Fruit fly (Drosophila melanogaster) whole organism, embryonic: Measurements from ENCODE around the gene Cyp4d1.

ENCODE experiments used
- ATbp ChIP-seq: fragments of 200-800 bp; sonication (Bioruptor generic); optimal IDR thresholded peaks from 2 replicates; lab custom pipeline; 2017; ENCODE audit warnings: missing biosample characterization, mild to moderate bottlenecking, missing genetic modification characterization, missing genetic modification reagents
- Awh ChIP-seq: fragments of 200-800 bp; sonication (Bioruptor generic); IDR thresholded peaks from 2 replicates; pipeline ENCODE4, ENCODE4 v1.3.6; 2022; ENCODE audit warnings: missing biosample characterization, missing genetic modification characterization
- BtbVII ChIP-seq: fragments of 200-800 bp; sonication (Bioruptor generic); optimal IDR thresholded peaks from 3 replicates; lab custom pipeline; 2017; ENCODE audit warnings: missing biosample characterization, mild to moderate bottlenecking, missing genetic modification characterization
- CG10209 ChIP-seq: fragments of 200-800 bp; sonication (Bioruptor generic); optimal IDR thresholded peaks from 3 replicates; lab custom pipeline; 2017; ENCODE audit warnings: missing biosample characterization, mild to moderate bottlenecking, missing genetic modification characterization, missing genetic modification reagents
- CG10565 ChIP-seq: fragments of 200-800 bp; sonication (Bioruptor generic); optimal IDR thresholded peaks from 3 replicates; lab custom pipeline; 2016; ENCODE audit warnings: missing biosample characterization, mild to moderate bottlenecking, missing genetic modification characterization
- CG10654 ChIP-seq: fragments of 200-800 bp; sonication (Bioruptor generic); optimal IDR thresholded peaks from 2 replicates; lab custom pipeline; 2016; ENCODE audit warnings: missing biosample characterization, missing genetic modification characterization
- CG12391 ChIP-seq: fragments of 200-800 bp; sonication (Bioruptor generic); optimal IDR thresholded peaks from 3 replicates; lab custom pipeline; 2018; ENCODE audit warnings: missing biosample characterization, mild to moderate bottlenecking, missing genetic modification characterization, moderate library complexity
- CG14710 ChIP-seq: fragments of 200-800 bp; sonication (Bioruptor generic); optimal IDR thresholded peaks from 3 replicates; lab custom pipeline; 2019; ENCODE audit warnings: missing biosample characterization, mild to moderate bottlenecking, missing genetic modification characterization, moderate library complexity
- CG17829 ChIP-seq: fragments of 200-800 bp; optimal IDR thresholded peaks from 2 replicates; lab custom pipeline; 2019; ENCODE audit warnings: missing biosample characterization, mild to moderate bottlenecking, missing genetic modification characterization, moderate library complexity
- CG18476 ChIP-seq: fragments of 200-800 bp; sonication (Bioruptor generic); optimal IDR thresholded peaks from 2 replicates; lab custom pipeline; 2016; ENCODE audit warnings: missing biosample characterization, mild to moderate bottlenecking, missing genetic modification characterization
- CG2129 ChIP-seq: fragments of 200-800 bp; sonication (Bioruptor generic); IDR thresholded peaks from 2 replicates; pipeline ENCODE4 v1.3.6; 2022; ENCODE audit warnings: missing biosample characterization, missing genetic modification characterization; ENCODE audit not compliant: partially characterized antibody
- CG31388 ChIP-seq: fragments of 200-800 bp; sonication (Bioruptor generic); optimal IDR thresholded peaks from 2 replicates; lab custom pipeline; 2016; ENCODE audit warnings: missing biosample characterization, missing genetic modification characterization
- CG3726 ChIP-seq: fragments of 200-800 bp; sonication (Bioruptor generic); IDR thresholded peaks from 3 replicates; pipeline ENCODE4, ENCODE4 v1.3.6; 2022; ENCODE audit warnings: missing biosample characterization, missing genetic modification characterization
- CG3995 ChIP-seq: fragments of 200-800 bp; sonication (Bioruptor generic); optimal IDR thresholded peaks from 3 replicates; lab custom pipeline; 2016; ENCODE audit warnings: missing biosample characterization, missing genetic modification characterization
- CG6683 ChIP-seq: fragments of 200-800 bp; sonication (Bioruptor generic); optimal IDR thresholded peaks from 2 replicates; lab custom pipeline; 2017; ENCODE audit warnings: missing biosample characterization, mild to moderate bottlenecking, missing genetic modification characterization, missing genetic modification reagents
- CG8281 ChIP-seq: fragments of 200-800 bp; sonication (Bioruptor generic); optimal IDR thresholded peaks from 2 replicates; lab custom pipeline; 2018; ENCODE audit warnings: missing biosample characterization, mild to moderate bottlenecking, missing genetic modification characterization, moderate library complexity
- Dfd ChIP-seq, 2 experiments: fragments of >200 bp; optimal IDR thresholded peaks; 2 replicates each; lab custom pipeline; 2017; ENCODE audit warnings: missing biosample characterization in 2 of 2, missing genetic modification characterization in 2 of 2
- Doc2 ChIP-seq: fragments of 200-800 bp; sonication (Bioruptor generic); IDR thresholded peaks from 2 replicates; pipeline ENCODE4 v1.3.6; 2022; ENCODE audit warnings: missing biosample characterization, missing genetic modification characterization
- Mes4 ChIP-seq: fragments of 200-800 bp; sonication (Bioruptor generic); optimal IDR thresholded peaks from 2 replicates; lab custom pipeline; 2016; ENCODE audit warnings: missing biosample characterization, missing genetic modification characterization
- Mrtf ChIP-seq: fragments of 200-800 bp; sonication (Bioruptor generic); IDR thresholded peaks from 3 replicates; pipeline ENCODE4 v1.3.6; 2022; ENCODE audit warnings: missing biosample characterization, missing genetic modification characterization
- NC2α ChIP-seq: fragments of 200-800 bp; sonication (Bioruptor generic); optimal IDR thresholded peaks from 2 replicates; lab custom pipeline; 2016; ENCODE audit warnings: missing biosample characterization, missing genetic modification characterization
- NK7.1 ChIP-seq: fragments of 200-800 bp; sonication (Bioruptor generic); optimal IDR thresholded peaks from 3 replicates; lab custom pipeline; 2016; ENCODE audit warnings: missing biosample characterization, missing genetic modification characterization
- Pdp1 ChIP-seq, 2 experiments: fragments of 200-800 bp; sonication (Bioruptor generic); optimal IDR thresholded peaks; 3 replicates each; lab custom pipeline; 2016; ENCODE audit warnings: missing biosample characterization in 2 of 2, missing genetic modification characterization in 2 of 2, mild to moderate bottlenecking in 1 of 2, moderate library complexity in 1 of 2
- ap ChIP-seq: fragments of 200-800 bp; sonication (Bioruptor generic); IDR thresholded peaks from 2 replicates; pipeline ENCODE4 v1.3.6; 2022; ENCODE audit warnings: missing biosample characterization, missing genetic modification characterization
- ase ChIP-seq: fragments of 200-800 bp; sonication (Bioruptor generic); IDR thresholded peaks from 3 replicates; pipeline ENCODE4 v1.3.6; 2022; ENCODE audit warnings: missing biosample characterization, missing genetic modification characterization
- cad ChIP-seq: fragments of >200 bp; optimal IDR thresholded peaks from 2 replicates; lab custom pipeline; 2017; ENCODE audit warnings: missing biosample characterization, missing genetic modification characterization
- chinmo ChIP-seq: fragments of 200-800 bp; sonication (Bioruptor generic); IDR thresholded peaks from 4 replicates; pipeline ENCODE4 v1.3.6; 2022; ENCODE audit warnings: missing biosample characterization, missing genetic modification characterization; ENCODE audit not compliant: partially characterized antibody
- chm ChIP-seq: fragments of 200-800 bp; sonication (Bioruptor generic); IDR thresholded peaks from 2 replicates; pipeline ENCODE4 v1.3.6; 2022; ENCODE audit warnings: missing biosample characterization, missing genetic modification characterization
- corto ChIP-seq: fragments of 200-800 bp; sonication (Bioruptor generic); optimal IDR thresholded peaks from 2 replicates; lab custom pipeline; 2016; ENCODE audit warnings: missing biosample characterization, mild to moderate bottlenecking, missing genetic modification characterization, moderate library complexity
- dmrt99B ChIP-seq: fragments of 200-800 bp; sonication (Bioruptor generic); optimal IDR thresholded peaks from 2 replicates; lab custom pipeline; 2018; ENCODE audit warnings: missing biosample characterization, mild to moderate bottlenecking, missing genetic modification characterization, moderate library complexity
- esg ChIP-seq: fragments of 200-800 bp; sonication (Bioruptor generic); conservative IDR thresholded peaks from 2 replicates; pipeline ENCODE4 v1.3.6; 2022; ENCODE audit warnings: missing biosample characterization, missing genetic modification characterization
- fd3F ChIP-seq: fragments of 200-800 bp; sonication (Bioruptor generic); optimal IDR thresholded peaks from 2 replicates; lab custom pipeline; 2018; ENCODE audit warnings: missing biosample characterization, mild to moderate bottlenecking, missing genetic modification characterization, moderate library complexity
- fu2 ChIP-seq: fragments of 200-800 bp; sonication (Bioruptor generic); optimal IDR thresholded peaks from 2 replicates; lab custom pipeline; 2016; ENCODE audit warnings: missing biosample characterization, missing genetic modification characterization
- h ChIP-seq: fragments of >200 bp; optimal IDR thresholded peaks from 2 replicates; lab custom pipeline; 2017
- kni ChIP-seq: fragments of 200-800 bp; sonication (Bioruptor generic); optimal IDR thresholded peaks from 3 replicates; lab custom pipeline; 2017; ENCODE audit warnings: mild to moderate bottlenecking, missing biosample characterization, missing genetic modification reagents, missing genetic modification characterization
- onecut ChIP-seq: fragments of 200-800 bp; sonication (Bioruptor generic); IDR thresholded peaks from 2 replicates; pipeline ENCODE4 v1.3.6; 2022; ENCODE audit warnings: missing biosample characterization, missing genetic modification characterization
- pfk ChIP-seq: fragments of 200-800 bp; sonication (Bioruptor generic); optimal IDR thresholded peaks from 2 replicates; lab custom pipeline; 2018; ENCODE audit warnings: missing biosample characterization, mild to moderate bottlenecking, missing genetic modification characterization, moderate library complexity
- phol ChIP-seq: fragments of 200-800 bp; sonication (Bioruptor generic); optimal IDR thresholded peaks from 3 replicates; lab custom pipeline; 2018; ENCODE audit warnings: missing biosample characterization, mild to moderate bottlenecking, missing genetic modification characterization, moderate library complexity
- sd ChIP-seq: fragments of 200-800 bp; sonication (Bioruptor generic); optimal IDR thresholded peaks from 3 replicates; lab custom pipeline; 2018; ENCODE audit warnings: missing biosample characterization, mild to moderate bottlenecking, missing genetic modification characterization, moderate library complexity
- slou ChIP-seq: fragments of 200-800 bp; sonication (Bioruptor generic); optimal IDR thresholded peaks from 3 replicates; lab custom pipeline; 2016; ENCODE audit warnings: missing biosample characterization, missing genetic modification characterization
- sob ChIP-seq: fragments of 200-800 bp; sonication (Bioruptor generic); IDR thresholded peaks from 2 replicates; pipeline ENCODE4 v1.3.6; 2022; ENCODE audit warnings: missing biosample characterization, missing genetic modification characterization
- stc ChIP-seq: fragments of 200-800 bp; sonication (Bioruptor generic); IDR thresholded peaks from 2 replicates; pipeline ENCODE4 v1.3.6; 2022; ENCODE audit warnings: missing biosample characterization, missing genetic modification characterization
- tio ChIP-seq: fragments of 200-800 bp; sonication (Bioruptor generic); optimal IDR thresholded peaks from 2 replicates; lab custom pipeline; 2017; ENCODE audit warnings: missing biosample characterization, missing genetic modification characterization, inconsistent platforms
- twi ChIP-seq: fragments of 200-800 bp; optimal IDR thresholded peaks from 2 replicates; lab custom pipeline; 2019; ENCODE audit warnings: missing biosample characterization, mild to moderate bottlenecking, missing genetic modification characterization, moderate library complexity
- zen ChIP-seq: fragments of 200-800 bp; sonication (Bioruptor generic); optimal IDR thresholded peaks from 3 replicates; lab custom pipeline; 2018; ENCODE audit warnings: missing biosample characterization, mild to moderate bottlenecking, missing genetic modification characterization, moderate library complexity

The Cyp4d1 gene

DNA sequence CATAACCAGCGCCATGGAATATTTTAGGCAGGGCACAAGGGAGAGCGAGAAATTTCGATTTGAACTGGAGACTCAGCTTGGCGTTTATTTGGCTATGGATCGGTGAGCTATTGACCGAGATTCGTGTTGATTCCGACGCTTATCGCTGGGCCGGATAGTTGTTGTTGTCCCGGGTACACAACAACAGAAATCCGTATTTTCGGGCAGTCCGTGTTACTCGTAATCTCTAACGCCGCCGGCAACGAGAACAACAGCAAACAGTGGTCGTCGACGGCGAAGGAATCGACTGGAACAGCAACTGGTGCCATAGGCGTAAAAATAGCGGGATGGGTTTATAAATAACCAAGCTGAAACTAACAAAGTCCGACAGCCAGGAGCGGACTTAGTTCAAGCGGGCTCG lies 29.9 kb upstream of the Cyp4d1 start (continued):
- TF ChIP-seq Pdp1 (GFP tag; optimal IDR thresholded peaks at IDR 0.05; lab: Kevin White, UChicago) (peak in 1 of 2 experiments; percentile 24), NC2α (GFP tag; lab: Kevin White, UChicago) (no peak), slou (GFP tag; lab: Kevin White, UChicago) (no peak), ATbp (GFP tag; lab: Kevin White, UChicago) (peak; percentile 59), Awh (GFP tag; lab: Robert Waterston, UW) (peak; percentile 35; the same call in 1 of the 2 replicates), dmrt99B (tag; lab: Kevin White, UChicago) (no peak), twi (no peak), kni (GFP tag; lab: Kevin White, UChicago) (peak; percentile 20), cad (no peak), ase (no peak)

DNA sequence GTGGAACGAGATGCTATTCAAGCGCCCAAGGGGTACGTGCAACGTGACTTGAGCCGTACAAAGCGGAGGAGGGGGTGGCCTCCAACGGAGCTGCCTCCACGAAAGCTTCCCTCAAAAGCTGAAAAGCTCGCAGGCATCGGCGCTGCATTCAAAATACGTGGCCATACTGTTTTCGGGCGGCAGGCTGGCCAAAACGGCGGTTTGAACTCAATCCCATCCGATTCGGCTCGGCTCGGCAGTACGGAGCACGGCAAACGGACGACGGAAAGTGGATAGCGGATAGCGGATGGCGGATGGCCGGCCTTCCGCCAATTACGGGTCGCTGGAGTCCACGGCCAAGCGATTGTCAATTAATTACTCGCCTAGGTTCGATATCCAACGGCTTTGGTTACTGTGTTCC lies 26.9 kb upstream of the Cyp4d1 start, which contains the start of gene Mct1:
TSS of gene Mct1 (plus strand) at position 301 of the 400 bp plus-strand sequence.
- TF ChIP-seq CG10209 (GFP tag; lab: Kevin White, UChicago): no peak
- TF ChIP-seq fu2 (GFP tag; lab: Kevin White, UChicago): no peak
- no peak for TF ChIP-seq corto (GFP tag; lab: Kevin White, UChicago)
- no peak for TF ChIP-seq chm (GFP tag; lab: Robert Waterston, UW)
- TF ChIP-seq pfk (GFP tag; lab: Kevin White, UChicago): no peak
- TF ChIP-seq NK7.1 (GFP tag; lab: Kevin White, UChicago): no peak
- no peak for TF ChIP-seq phol (tag; lab: Kevin White, UChicago)
- no peak for TF ChIP-seq CG3726 (GFP tag; lab: Robert Waterston, UW)
- TF ChIP-seq chinmo (GFP tag; lab: Robert Waterston, UW): no peak
- TF ChIP-seq CG10565: no peak
- TF ChIP-seq CG6683: no peak
- TF ChIP-seq Dfd (GFP tag; optimal IDR thresholded peaks at IDR 0.05; lab: Kevin White, UChicago): no peak
- no peak for TF ChIP-seq CG3995 (GFP tag; lab: Kevin White, UChicago)
- TF ChIP-seq onecut (GFP tag; lab: Robert Waterston, UW): no peak
- no peak for TF ChIP-seq Mes4 (GFP tag; lab: Kevin White, UChicago)
- TF ChIP-seq CG12391 (tag; lab: Kevin White, UChicago): no peak

DNA sequence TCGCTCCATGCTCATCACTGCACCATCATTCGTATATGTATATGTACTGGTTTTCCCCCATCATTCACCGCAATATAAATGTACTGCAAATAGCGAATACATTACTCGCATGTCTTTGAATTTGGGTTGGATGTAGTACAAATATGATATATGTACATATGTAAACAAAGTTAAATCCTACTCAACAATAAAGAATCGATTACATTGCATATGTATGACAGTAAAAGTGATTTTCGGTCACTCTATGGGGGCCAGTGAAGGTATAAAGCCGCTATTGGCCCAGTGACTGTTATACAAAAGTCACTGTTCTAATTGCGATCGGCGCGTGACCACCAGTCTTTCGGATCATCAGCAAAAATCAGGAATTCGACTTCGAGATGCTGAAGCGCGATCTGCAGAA lies 25.5 kb upstream of the Cyp4d1 start, which contains the start of gene CG3457:
TSS of gene CG3457 (plus strand) at position 301 of the 400 bp plus-strand sequence.
- TF ChIP-seq CG3995 (GFP tag; lab: Kevin White, UChicago) (peak; percentile 89), zen (tag; lab: Kevin White, UChicago) (no peak)

DNA sequence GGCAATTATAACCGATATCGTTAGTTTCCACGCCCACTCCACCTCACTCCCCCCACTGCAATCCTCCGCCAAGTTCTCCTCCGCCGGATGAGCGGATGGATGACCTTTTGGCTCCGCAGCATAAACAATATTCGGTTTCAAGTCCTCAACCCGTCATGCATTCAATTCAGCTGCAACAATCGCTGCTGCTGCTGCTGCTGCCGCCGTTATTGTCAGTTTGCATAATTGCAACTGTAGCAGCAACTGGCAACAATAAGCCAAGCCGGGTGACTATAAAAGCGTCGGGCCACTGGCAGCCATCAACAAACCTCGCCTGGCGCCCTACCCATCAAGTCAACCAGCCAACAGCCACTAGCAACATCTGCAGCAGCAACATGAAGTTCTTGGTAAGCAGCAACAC lies 24.6 kb upstream of the Cyp4d1 start, which contains the start of gene CG17777:
TSS of gene CG17777 (plus strand) at position 301 of the 400 bp plus-strand sequence.
- TF ChIP-seq esg (GFP tag; lab: Robert Waterston, UW) (no peak), Mrtf (GFP tag; lab: Robert Waterston, UW) (no peak), CG8281 (peak; percentile 59), Doc2 (no peak)

DNA sequence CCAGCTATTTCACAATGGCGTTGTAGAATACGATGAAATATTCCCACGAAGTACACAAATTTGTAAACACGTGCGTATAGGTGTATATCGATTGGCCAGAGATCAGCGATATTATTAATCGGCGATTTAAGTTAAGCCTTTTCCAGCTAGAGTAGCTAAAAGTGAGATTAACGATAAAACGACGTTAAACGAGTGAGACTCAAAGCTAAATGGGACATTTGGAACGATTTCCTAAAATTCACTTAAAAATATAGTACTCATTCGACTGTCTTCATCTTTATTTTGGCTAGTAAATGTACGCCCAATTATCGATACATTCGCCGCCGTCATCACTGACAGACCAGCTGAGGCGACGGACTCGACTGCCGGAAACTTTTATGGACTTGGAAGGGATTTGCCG lies 22.6 kb upstream of the Cyp4d1 start, which contains the start of the genes Nmd3 and CG17776:
TSS of gene Nmd3 (minus strand) at position 106 of the 400 bp plus-strand sequence.
TSS of gene CG17776 (plus strand) at position 163 of the 400 bp plus-strand sequence.
- no peak for TF ChIP-seq CG18476
- no peak for TF ChIP-seq Awh (GFP tag; lab: Robert Waterston, UW)
- no peak for TF ChIP-seq ap
- TF ChIP-seq chm (GFP tag; lab: Robert Waterston, UW): no peak
- no peak for TF ChIP-seq CG31388 (GFP tag; lab: Kevin White, UChicago)
- TF ChIP-seq CG2129 (GFP tag; lab: Robert Waterston, UW): no peak; the same call in 1 of the 2 replicates
- TF ChIP-seq CG10654 (GFP tag; lab: Kevin White, UChicago): no peak
- no peak for TF ChIP-seq h (lab: Kevin White, UChicago)
- peak; percentile 45 for TF ChIP-seq CG14710 (tag; lab: Kevin White, UChicago)
- TF ChIP-seq fd3F (GFP tag; lab: Kevin White, UChicago): no peak
- no peak for TF ChIP-seq sd
- TF ChIP-seq sob (GFP tag; lab: Robert Waterston, UW): no peak
- no peak for TF ChIP-seq tio
- TF ChIP-seq BtbVII (GFP tag; lab: Kevin White, UChicago): no peak
- TF ChIP-seq CG17829 (tag; lab: Kevin White, UChicago): no peak
- TF ChIP-seq stc (GFP tag; lab: Robert Waterston, UW): no peak
